Worm (Caenorhabditis elegans) whole organism, early embryonic: ENCODE data around the gene F26D11.2.

Experiments
- B0310.2 ChIP-seq: sonication (generic microtip); optimal IDR thresholded peaks from 2 replicates; lab custom pipeline; 2016; ENCODE audit warnings: mild to moderate bottlenecking, missing genetic modification characterization, missing compliant biosample characterization
- F13C5.2 ChIP-seq: sonication (generic microtip); optimal IDR thresholded peaks from 2 replicates; lab custom pipeline; 2017; ENCODE audit warnings: mild to moderate bottlenecking, missing genetic modification characterization, inconsistent platforms, missing compliant biosample characterization
- aly-1 ChIP-seq: sonication (generic microtip); optimal IDR thresholded peaks from 2 replicates; lab custom pipeline; 2016; ENCODE audit warnings: missing genetic modification characterization, missing compliant biosample characterization
- ama-1 ChIP-seq: fragments of 150-350 bp; optimal IDR thresholded peaks from 2 replicates; lab custom pipeline; 2014
- ceh-13 ChIP-seq: fragments of 200-800 bp; sonication (Bioruptor generic); optimal IDR thresholded peaks from 2 replicates; lab custom pipeline; 2018; ENCODE audit warnings: mild to moderate bottlenecking, missing genetic modification characterization, missing compliant biosample characterization
- ceh-36 ChIP-seq: sonication (generic microtip); optimal IDR thresholded peaks from 2 replicates; lab custom pipeline; 2016; ENCODE audit warnings: missing genetic modification characterization, inconsistent platforms, missing compliant biosample characterization
- ets-7 ChIP-seq: sonication (generic microtip); optimal IDR thresholded peaks from 2 replicates; lab custom pipeline; 2016; ENCODE audit warnings: missing genotype, missing genetic modification characterization, missing compliant biosample characterization
- flt-1 ChIP-seq: fragments of 200-800 bp; sonication (Bioruptor generic); IDR thresholded peaks from 2 replicates; pipeline ENCODE4 v1.3.6; 2022; ENCODE audit warnings: missing genetic modification characterization, missing compliant biosample characterization
- hmbx-1 ChIP-seq: sonication (generic microtip); optimal IDR thresholded peaks from 2 replicates; lab custom pipeline; 2016; ENCODE audit warnings: mild to moderate bottlenecking, missing genetic modification characterization, missing compliant biosample characterization
- hmg-4 ChIP-seq: fragments of 200-800 bp; sonication (Bioruptor generic); optimal IDR thresholded peaks from 2 replicates; lab custom pipeline; 2018; ENCODE audit warnings: mild to moderate bottlenecking, missing genetic modification characterization, missing compliant biosample characterization
- hnd-1 ChIP-seq: sonication (generic microtip); optimal IDR thresholded peaks from 2 replicates; lab custom pipeline; 2016; ENCODE audit warnings: missing genetic modification characterization, missing compliant biosample characterization
- pes-1 ChIP-seq: fragments of 200-800 bp; sonication (Bioruptor generic); IDR thresholded peaks from 2 replicates; pipeline ENCODE4 v1.3.6; 2022; ENCODE audit warnings: missing genetic modification reagents, missing genetic modification characterization, missing compliant biosample characterization
- scrt-1 ChIP-seq: fragments of 200-800 bp; sonication (Bioruptor generic); IDR thresholded peaks from 2 replicates; pipeline ENCODE4 v1.3.6; 2022; ENCODE audit warnings: missing genetic modification characterization, missing compliant biosample characterization
- sea-1 ChIP-seq: fragments of 200-800 bp; sonication (Bioruptor generic); conservative IDR thresholded peaks from 2 replicates; pipeline ENCODE4 v1.3.6; 2022; ENCODE audit warnings: missing genetic modification characterization, missing compliant biosample characterization
- tbx-11 ChIP-seq: fragments of 200-800 bp; sonication (Bioruptor generic); IDR thresholded peaks from 2 replicates; pipeline ENCODE4 v1.3.6; 2022; ENCODE audit warnings: missing genetic modification characterization, missing compliant biosample characterization
- tbx-37 ChIP-seq: fragments of 200-800 bp; sonication (Bioruptor generic); conservative IDR thresholded peaks from 2 replicates; pipeline ENCODE4 v1.3.6; 2022; ENCODE audit warnings: missing genetic modification reagents, missing genetic modification characterization, missing compliant biosample characterization
- tra-4 ChIP-seq: sonication (generic microtip); optimal IDR thresholded peaks from 2 replicates; lab custom pipeline; 2017; ENCODE audit warnings: missing genetic modification characterization, missing compliant biosample characterization

F26D11.2 gene

DNA sequence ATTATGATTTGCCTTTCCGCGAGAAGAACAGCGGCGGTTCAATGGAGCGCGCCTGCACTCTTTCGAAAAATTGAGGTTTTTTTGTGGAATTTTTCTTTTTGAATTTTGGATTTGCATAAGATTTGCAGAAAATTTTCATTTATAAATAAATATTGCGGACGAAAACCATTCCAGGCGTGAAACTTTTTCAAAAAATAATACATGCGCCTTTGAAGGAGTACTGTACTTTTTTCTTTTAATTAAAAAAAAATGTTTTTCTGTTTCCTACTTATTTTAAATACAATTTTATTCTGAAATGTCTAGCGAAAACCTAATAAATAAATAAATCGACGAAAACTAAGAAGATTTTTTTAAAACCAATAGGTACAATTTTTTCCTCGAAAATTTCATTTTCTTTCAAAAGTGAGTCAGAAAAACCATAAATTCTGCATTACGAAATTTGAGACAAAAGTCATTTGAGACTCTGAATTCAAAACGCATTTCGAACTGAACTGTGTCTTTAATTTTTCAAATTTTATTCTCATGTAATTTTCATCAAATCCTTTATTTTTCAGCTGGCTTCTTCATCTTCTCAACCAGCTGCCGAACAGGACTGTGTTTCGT is 22.0 kb downstream of the F26D11.2 start, which contains the start of gene F26D11.1:
Gene F26D11.1 (plus strand): TSS at position 553 of the 603 bp plus-strand sequence.
- TF ChIP-seq F13C5.2 (tag; lab: Kevin White, UChicago) (no peak), flt-1 (GFP tag; lab: Robert Waterston, UW) (no peak), tbx-37 (GFP tag; lab: Robert Waterston, UW) (no peak), pes-1 (GFP tag; lab: Robert Waterston, UW) (no peak), tbx-11 (no peak), ets-7 (tag; lab: Kevin White, UChicago) (no peak), sea-1 (GFP tag; lab: Robert Waterston, UW) (no peak), tra-4 (tag; lab: Kevin White, UChicago) (no peak), scrt-1 (GFP tag; lab: Robert Waterston, UW) (no peak), B0310.2 (tag; lab: Kevin White, UChicago) (no peak), hmbx-1 (tag; lab: Kevin White, UChicago) (no peak), ceh-13 (GFP tag; lab: Kevin White, UChicago) (no peak), hnd-1 (tag; lab: Kevin White, UChicago) (no peak), aly-1 (no peak), hmg-4 (GFP tag; lab: Kevin White, UChicago) (no peak), ceh-36 (no peak), ama-1 (lab: Kevin White, UChicago) (no peak)

DNA sequence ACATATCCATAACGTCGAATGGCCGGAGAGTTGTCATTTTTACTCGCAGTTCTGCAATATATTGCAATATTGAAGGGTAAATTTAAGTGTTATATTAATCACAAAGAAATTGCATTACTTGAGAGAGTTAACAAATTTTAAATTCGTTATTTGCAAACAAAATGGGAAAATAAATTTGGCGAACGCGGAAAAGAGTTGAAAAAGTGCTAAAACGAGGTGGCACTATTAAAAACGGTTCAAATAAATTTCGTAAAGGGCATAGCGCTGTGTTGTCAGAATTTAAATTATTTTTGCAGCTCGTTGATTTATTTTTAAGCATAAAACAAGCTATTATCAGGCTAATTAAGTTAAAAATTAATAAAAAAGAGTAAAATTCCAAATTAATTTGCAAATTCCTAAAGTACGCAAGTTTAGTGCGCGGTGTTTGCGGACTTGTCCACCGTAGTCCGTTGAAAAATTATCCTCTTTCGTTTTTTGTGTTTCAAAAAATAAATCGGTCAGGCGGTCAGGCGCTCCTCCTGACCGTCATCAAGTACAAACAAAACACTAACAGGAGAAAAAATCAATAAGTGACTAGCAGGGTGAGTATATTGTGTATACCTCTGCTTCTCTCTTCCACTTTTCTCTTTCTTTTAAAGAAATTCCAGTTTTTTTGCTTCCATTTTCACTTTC is 24.4 kb downstream of the F26D11.2 start, which contains the start of the genes natb-1 and abhd-12:
Gene natb-1 (minus strand): TSS at position 51 of the 672 bp plus-strand sequence.
Gene abhd-12 (plus strand): TSS at position 499 of the 672 bp plus-strand sequence.
- TF ChIP-seq aly-1 (no peak), hmbx-1 (tag; lab: Kevin White, UChicago) (no peak)

DNA sequence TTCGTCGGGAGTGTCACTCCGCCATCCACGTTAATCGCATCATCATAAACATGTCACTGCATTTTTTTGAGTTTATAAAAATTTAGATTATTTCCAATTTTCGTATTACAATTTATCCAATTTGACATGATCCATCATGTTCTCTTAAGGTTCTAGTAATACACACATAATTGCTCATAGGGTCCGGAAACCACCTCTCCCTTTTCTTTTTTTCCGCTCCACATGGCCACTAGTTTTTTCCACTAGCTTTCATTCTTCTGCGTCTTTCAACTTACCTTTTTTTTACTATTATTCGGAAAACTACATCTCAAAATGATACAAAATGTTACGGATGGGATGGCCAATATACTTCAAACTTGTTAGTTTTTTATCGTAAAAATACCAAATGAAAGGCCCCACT is 26.8 kb downstream of the F26D11.2 start, which contains the start of gene Y97E10AL.1:
Gene Y97E10AL.1 (plus strand): TSS at position 301 of the 400 bp plus-strand sequence.
- TF ChIP-seq ceh-13 (GFP tag; lab: Kevin White, UChicago) (no peak), tbx-11 (no peak), tra-4 (tag; lab: Kevin White, UChicago) (no peak), scrt-1 (GFP tag; lab: Robert Waterston, UW) (no peak), tbx-37 (GFP tag; lab: Robert Waterston, UW) (no peak), pes-1 (GFP tag; lab: Robert Waterston, UW) (no peak), B0310.2 (tag; lab: Kevin White, UChicago) (no peak), hmg-4 (GFP tag; lab: Kevin White, UChicago) (no peak), F13C5.2 (tag; lab: Kevin White, UChicago) (no peak), sea-1 (GFP tag; lab: Robert Waterston, UW) (no peak), flt-1 (GFP tag; lab: Robert Waterston, UW) (no peak), hmbx-1 (tag; lab: Kevin White, UChicago) (no peak), aly-1 (no peak), ama-1 (lab: Kevin White, UChicago) (no peak)

DNA sequence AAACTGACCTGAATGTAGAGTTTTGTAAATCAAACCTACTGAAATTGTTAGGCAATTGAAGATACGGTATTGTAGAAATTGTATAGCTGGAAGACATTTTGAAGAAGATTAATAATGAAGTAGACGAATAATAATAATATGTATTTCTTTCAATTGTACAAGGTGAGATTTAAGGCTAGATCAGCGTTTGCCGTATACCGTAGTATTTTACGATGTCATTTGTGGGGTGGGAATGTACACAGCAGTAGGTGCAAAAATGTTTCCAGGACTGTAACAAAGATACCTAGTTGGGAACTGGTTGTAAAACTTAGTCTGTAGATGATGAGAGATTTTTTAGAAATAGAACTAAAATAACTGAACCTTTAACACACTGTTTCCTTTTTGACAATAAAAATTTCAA is 35.5 kb downstream of the F26D11.2 start, which contains the start of gene ceh-76:
Gene ceh-76 (minus strand): TSS at position 101 of the 400 bp plus-strand sequence.
- TF ChIP-seq ceh-36, result no peak
- no peak for TF ChIP-seq hmbx-1 (tag; lab: Kevin White, UChicago)

DNA sequence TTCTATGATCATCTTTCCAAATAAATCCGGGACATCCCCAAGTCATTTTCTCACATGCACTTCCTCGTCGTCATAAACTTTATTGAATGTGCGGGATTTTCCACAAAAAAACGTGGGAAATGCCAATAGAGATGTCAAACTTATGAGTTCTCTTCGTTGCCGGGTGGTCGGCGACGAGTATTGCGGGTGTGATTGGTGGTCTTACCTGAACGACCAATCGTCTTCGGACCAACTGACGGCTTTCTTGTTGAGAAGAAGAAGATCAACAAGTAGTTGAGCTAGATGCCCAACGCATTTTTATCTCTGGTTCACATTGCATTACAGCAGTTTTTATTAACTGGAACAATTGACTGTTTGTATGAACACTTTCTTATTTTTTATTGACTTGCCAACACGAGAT is 36.1 kb downstream of the F26D11.2 start:
- TF ChIP-seq pes-1 (GFP tag; lab: Robert Waterston, UW), result no peak
- TF ChIP-seq tbx-37 (GFP tag; lab: Robert Waterston, UW), result no peak
- TF ChIP-seq B0310.2 (tag; lab: Kevin White, UChicago), result no peak
- TF ChIP-seq ama-1 (lab: Kevin White, UChicago), result no peak
- no peak for TF ChIP-seq tra-4 (tag; lab: Kevin White, UChicago)
- no peak for TF ChIP-seq ceh-13 (GFP tag; lab: Kevin White, UChicago)
- TF ChIP-seq tbx-11, result no peak
- TF ChIP-seq scrt-1 (GFP tag; lab: Robert Waterston, UW), result no peak
- TF ChIP-seq hnd-1 (tag; lab: Kevin White, UChicago), result no peak
- TF ChIP-seq F13C5.2 (tag; lab: Kevin White, UChicago), result no peak
- no peak for TF ChIP-seq flt-1 (GFP tag; lab: Robert Waterston, UW)
- TF ChIP-seq hmg-4 (GFP tag; lab: Kevin White, UChicago), result no peak
- no peak for TF ChIP-seq hmbx-1 (tag; lab: Kevin White, UChicago)
- TF ChIP-seq aly-1, result no peak
- TF ChIP-seq sea-1 (GFP tag; lab: Robert Waterston, UW), result no peak

DNA sequence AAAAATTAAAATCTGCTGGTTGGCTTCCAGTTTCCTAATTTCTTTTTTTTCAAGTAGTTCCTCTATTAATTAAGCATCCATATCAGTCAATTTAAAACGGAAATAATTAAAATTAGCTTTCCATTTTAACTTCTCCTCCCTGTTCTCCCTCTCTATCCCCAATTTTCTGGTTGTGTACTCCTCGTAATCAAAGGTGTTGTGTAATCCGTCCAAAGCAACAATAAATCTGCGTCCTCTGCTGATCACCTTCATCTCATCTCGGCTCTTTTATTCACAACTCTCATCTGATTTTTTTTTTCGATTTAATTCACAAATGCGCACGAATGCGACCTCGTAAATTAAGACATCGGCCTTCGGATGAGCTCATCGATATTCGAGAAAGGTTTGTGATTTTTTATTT is 36.8 kb downstream of the F26D11.2 start, which contains the start of gene Y97E10AR.2:
Gene Y97E10AR.2 (plus strand): TSS at position 301 of the 400 bp plus-strand sequence.
- no peak for TF ChIP-seq hnd-1 (tag; lab: Kevin White, UChicago)
- no peak for TF ChIP-seq tbx-37 (GFP tag; lab: Robert Waterston, UW)
- no peak for TF ChIP-seq hmbx-1 (tag; lab: Kevin White, UChicago)
- no peak for TF ChIP-seq tra-4 (tag; lab: Kevin White, UChicago)
- TF ChIP-seq ceh-13 (GFP tag; lab: Kevin White, UChicago), result no peak
- TF ChIP-seq ceh-36, result no peak
- TF ChIP-seq flt-1 (GFP tag; lab: Robert Waterston, UW), result no peak
- no peak for TF ChIP-seq B0310.2 (tag; lab: Kevin White, UChicago)
- TF ChIP-seq aly-1, result no peak
- no peak for TF ChIP-seq pes-1 (GFP tag; lab: Robert Waterston, UW)
- no peak for TF ChIP-seq ets-7 (tag; lab: Kevin White, UChicago)
- TF ChIP-seq ama-1 (lab: Kevin White, UChicago), result no peak
- no peak for TF ChIP-seq scrt-1 (GFP tag; lab: Robert Waterston, UW)
- no peak for TF ChIP-seq sea-1 (GFP tag; lab: Robert Waterston, UW)
- no peak for TF ChIP-seq F13C5.2 (tag; lab: Kevin White, UChicago)
- no peak for TF ChIP-seq hmg-4 (GFP tag; lab: Kevin White, UChicago)
- no peak for TF ChIP-seq tbx-11
